Worm (Caenorhabditis elegans) whole organism, midembryonic: ENCODE results near the gene ztf-18.

Source experiments
- cog-1 ChIP-seq: sonication (generic microtip); optimal IDR thresholded peaks from 2 replicates; lab custom pipeline; 2016; ENCODE audit warnings: missing genetic modification characterization, missing compliant biosample characterization
- flt-1 ChIP-seq: fragments of 200-800 bp; sonication (Bioruptor generic); IDR thresholded peaks from 2 replicates; pipeline ENCODE4 v1.3.6; 2022; ENCODE audit warnings: missing genetic modification characterization, missing compliant biosample characterization
- klf-2 ChIP-seq: fragments of 200-800 bp; sonication (Bioruptor generic); conservative IDR thresholded peaks from 2 replicates; pipeline ENCODE4 v1.3.6; 2022; ENCODE audit warnings: missing genetic modification reagents, missing genetic modification characterization, missing compliant biosample characterization
- med-1 ChIP-seq: sonication (generic microtip); optimal IDR thresholded peaks from 2 replicates; lab custom pipeline; 2017; ENCODE audit warnings: missing genetic modification characterization, mild to moderate bottlenecking, missing compliant biosample characterization, antibody characterized with exemption, missing genetic modification reagents; ENCODE audit not compliant: insufficient read depth
- ref-1 ChIP-seq: fragments of 200-800 bp; sonication (Bioruptor generic); conservative IDR thresholded peaks from 2 replicates; pipeline ENCODE4 v1.3.6; 2022; ENCODE audit warnings: missing genetic modification reagents, missing genetic modification characterization, missing compliant biosample characterization
- tab-1 ChIP-seq: fragments of 200-800 bp; sonication (Bioruptor generic); IDR thresholded peaks from 2 replicates; pipeline ENCODE4 v1.3.6; 2022; ENCODE audit warnings: missing genetic modification characterization, missing compliant biosample characterization
- ztf-29 ChIP-seq: fragments of 200-800 bp; sonication (Bioruptor generic); IDR thresholded peaks from 2 replicates; pipeline ENCODE4 v1.3.6; 2022; ENCODE audit warnings: missing genetic modification reagents, missing genetic modification characterization, missing compliant biosample characterization

ce11 chrIII:896904-897303 is 1.4 kb upstream of the ztf-18 start:
- no peak for TF ChIP-seq cog-1 (tag; lab: Kevin White, UChicago)
- TF ChIP-seq tab-1 (GFP tag; lab: Robert Waterston, UW): no peak
- no peak for TF ChIP-seq klf-2 (GFP tag; lab: Robert Waterston, UW)
- no peak for TF ChIP-seq ztf-29
- no peak for TF ChIP-seq flt-1
- TF ChIP-seq ref-1: no peak
- TF ChIP-seq med-1: no peak
